Fruit fly (Drosophila melanogaster) whole organism: ENCODE measurements around the gene FucTB.
A peak's percentile ranks its signal among the peaks of the same experiment; 100 is the strongest.

Source experiments
- CG8478 ChIP-seq: fragments of >200 bp; optimal IDR thresholded peaks from 2 replicates; lab custom pipeline; 2018; ENCODE audit warnings: inconsistent platforms
- Dll ChIP-seq: fragments of >200 bp; optimal IDR thresholded peaks from 2 replicates; lab custom pipeline; 2017
- EcR ChIP-seq, 2 experiments: fragments of >200 bp; optimal IDR thresholded peaks; 2 replicates each; lab custom pipeline; 2017; ENCODE audit warnings: missing biosample characterization in 2 of 2, missing genetic modification characterization in 2 of 2, missing genetic modification reagents in 2 of 2
- pan ChIP-seq: fragments of >200 bp; optimal IDR thresholded peaks from 2 replicates; lab custom pipeline; 2017
- psq ChIP-seq: fragments of >200 bp; optimal IDR thresholded peaks from 2 replicates; lab custom pipeline; 2017
- usp ChIP-seq: fragments of >200 bp; optimal IDR thresholded peaks from 2 replicates; lab custom pipeline; 2017; ENCODE audit warnings: missing biosample characterization, missing genetic modification characterization, mixed read lengths

The FucTB gene

dm6 chr2L:9448322-9449256, 17.7 kb upstream of the FucTB start:
- TF ChIP-seq CG8478 = peak; percentile 42
- TF ChIP-seq EcR (GFP tag; optimal IDR thresholded peaks at IDR 0.05; lab: Kevin White, UChicago) = no peak

DNA sequence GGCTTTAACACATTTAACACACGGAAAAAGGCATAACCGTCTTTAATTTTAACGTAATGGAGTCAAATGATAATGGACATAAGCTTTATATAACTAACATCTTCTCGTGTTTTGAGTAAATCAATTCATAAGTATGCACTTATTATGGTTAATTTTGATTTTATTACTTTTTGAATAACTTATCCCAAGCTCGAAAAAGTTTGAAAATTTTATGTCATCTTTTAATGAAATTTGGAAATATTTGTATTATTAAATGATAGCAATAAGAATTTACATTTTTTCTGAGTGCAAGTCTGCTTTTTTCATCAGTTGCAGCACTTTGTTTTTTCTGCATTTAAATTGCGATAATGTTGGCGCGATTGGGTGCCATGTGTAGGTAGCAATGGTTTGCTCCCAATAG, 17.0 kb upstream of the FucTB start:
- TF ChIP-seq psq (lab: Kevin White, UChicago) = no peak
- TF ChIP-seq usp = no peak
- no peak for TF ChIP-seq Dll
- no peak for TF ChIP-seq CG8478
- TF ChIP-seq EcR (GFP tag; optimal IDR thresholded peaks at IDR 0.05; lab: Kevin White, UChicago) = no peak
- no peak for TF ChIP-seq pan

dm6 chr2L:9446398-9446945, 15.6 kb upstream of the FucTB start:
- TF ChIP-seq EcR (GFP tag; optimal IDR thresholded peaks at IDR 0.05; lab: Kevin White, UChicago) (no peak), psq (lab: Kevin White, UChicago) (no peak), CG8478 (no peak), Dll (no peak), pan (no peak), usp (no peak)

- TF ChIP-seq psq (lab: Kevin White, UChicago) (no peak), usp (no peak), CG8478 (no peak), pan (no peak), EcR (GFP tag; optimal IDR thresholded peaks at IDR 0.05; lab: Kevin White, UChicago) (no peak), Dll (no peak)
These were observed 14.9 kb upstream of the FucTB start for dm6 chr2L:9445753-9446152.

- TF ChIP-seq pan = no peak
- no peak for TF ChIP-seq psq (lab: Kevin White, UChicago)
- TF ChIP-seq CG8478 = no peak
- no peak for TF ChIP-seq Dll
- TF ChIP-seq usp = no peak
- TF ChIP-seq EcR (GFP tag; optimal IDR thresholded peaks at IDR 0.05; lab: Kevin White, UChicago) = no peak
These were observed 12.0 kb upstream of the FucTB start for dm6 chr2L:9442795-9443287.

DNA sequence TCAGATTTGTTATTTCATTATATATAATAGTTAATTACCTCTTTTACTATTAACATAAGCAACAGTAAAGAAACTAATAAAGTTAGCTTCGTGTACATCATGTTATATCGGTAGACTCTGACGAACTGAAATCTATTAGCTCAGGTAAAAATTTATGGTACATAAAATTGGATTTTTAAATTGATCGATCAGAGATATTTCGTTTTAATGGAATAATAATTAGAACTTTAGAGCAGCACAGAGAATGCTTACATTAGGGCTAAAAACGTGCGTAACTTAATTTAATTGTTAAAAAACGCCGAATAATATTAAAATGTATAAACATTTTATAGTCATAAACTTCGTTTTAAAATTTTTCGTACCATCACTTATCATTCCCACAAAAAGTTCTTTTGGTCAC, 9.8 kb upstream of the FucTB start, which contains the start of gene CG33723:
Gene CG33723, minus strand, starts transcription at position 101 of the 400 bp plus-strand sequence.
- TF ChIP-seq usp = no peak
- no peak for TF ChIP-seq CG8478
- no peak for TF ChIP-seq EcR (GFP tag; optimal IDR thresholded peaks at IDR 0.05; lab: Kevin White, UChicago)
- TF ChIP-seq pan = no peak
- TF ChIP-seq Dll = no peak

DNA sequence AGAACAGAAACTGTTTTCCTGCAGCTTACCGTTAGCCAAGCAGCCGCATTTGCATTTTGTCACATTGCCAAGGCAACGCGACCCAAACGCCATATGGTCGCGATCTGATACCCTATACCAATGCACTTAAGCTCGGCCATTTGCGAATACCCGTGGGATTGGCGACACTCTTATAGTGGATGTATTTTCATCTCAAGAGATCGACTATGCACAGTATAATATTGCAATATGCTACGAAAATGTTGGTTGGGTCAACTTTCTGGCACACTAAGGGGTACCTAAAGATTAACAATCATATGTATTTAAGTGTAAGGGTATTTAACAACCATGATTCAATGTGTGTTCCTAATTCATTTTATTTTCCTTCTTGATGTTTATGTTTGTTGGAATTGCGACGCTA, 7.4 kb upstream of the FucTB start:
- TF ChIP-seq CG8478 (no peak), usp (no peak), psq (lab: Kevin White, UChicago) (no peak), Dll (no peak), pan (no peak), EcR (GFP tag; optimal IDR thresholded peaks at IDR 0.05; lab: Kevin White, UChicago) (no peak)

- TF ChIP-seq psq (lab: Kevin White, UChicago) = no peak
- no peak for TF ChIP-seq usp
- no peak for TF ChIP-seq CG8478
- TF ChIP-seq Dll = no peak
- no peak for TF ChIP-seq pan
- TF ChIP-seq EcR (GFP tag; optimal IDR thresholded peaks at IDR 0.05; lab: Kevin White, UChicago) = no peak
These were observed 6.4 kb upstream of the FucTB start, which contains the start of gene numb for dm6 chr2L:9437216-9437715. Gene numb, plus strand, starts transcription at chr2L:9437469.

DNA sequence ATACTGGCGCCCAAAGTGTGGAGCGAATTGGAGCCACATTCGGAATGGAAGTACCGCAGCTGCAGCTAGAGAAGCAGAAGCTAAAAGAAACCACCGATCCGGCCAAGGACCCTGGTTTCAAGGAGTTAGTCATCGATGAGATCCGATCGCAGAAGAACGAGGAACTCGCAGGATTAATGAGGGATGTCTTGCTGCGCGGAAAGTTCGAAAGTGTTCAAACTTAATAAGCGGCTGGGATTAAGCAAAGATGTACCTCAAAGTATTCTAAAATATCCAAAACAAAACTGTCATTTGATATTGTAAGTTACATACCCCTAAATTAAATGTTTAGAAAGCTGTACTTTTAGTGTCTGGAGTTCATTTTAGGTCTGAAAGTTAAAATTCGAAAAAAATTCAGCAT, 5.7 kb upstream of the FucTB start, which contains the start of gene RpS28-like:
Gene RpS28-like, plus strand, starts transcription at position 301 of the 400 bp plus-strand sequence.
- no peak for TF ChIP-seq Dll
- TF ChIP-seq CG8478 = no peak
- no peak for TF ChIP-seq usp
- TF ChIP-seq psq (lab: Kevin White, UChicago) = no peak
- no peak for TF ChIP-seq pan
- no peak for TF ChIP-seq EcR (GFP tag; optimal IDR thresholded peaks at IDR 0.05; lab: Kevin White, UChicago)

DNA sequence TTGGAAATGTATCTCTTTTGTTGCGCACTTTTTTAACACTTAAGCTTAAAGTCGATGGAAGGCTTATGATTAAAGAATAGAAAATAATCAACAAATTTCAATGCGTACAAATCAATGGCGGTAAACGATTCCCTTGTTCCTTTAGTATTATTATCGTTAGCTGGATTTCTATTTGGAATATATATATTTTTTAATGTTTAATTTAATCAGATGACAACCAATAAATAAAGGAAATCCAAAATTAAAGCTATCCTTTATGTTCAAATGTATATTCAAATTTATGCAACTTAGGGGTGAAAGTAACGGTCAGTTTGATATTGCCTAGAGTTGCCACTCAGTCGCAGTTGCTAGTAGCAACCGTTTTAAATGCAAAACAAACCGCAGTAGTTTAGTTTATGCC, 4.2 kb upstream of the FucTB start, which contains the start of gene CG3769:
Gene CG3769, plus strand, starts transcription at position 301 of the 400 bp plus-strand sequence.
- TF ChIP-seq usp (no peak), pan (no peak), CG8478 (no peak), EcR (GFP tag; optimal IDR thresholded peaks at IDR 0.05; lab: Kevin White, UChicago) (no peak), Dll (no peak), psq (lab: Kevin White, UChicago) (no peak)

DNA sequence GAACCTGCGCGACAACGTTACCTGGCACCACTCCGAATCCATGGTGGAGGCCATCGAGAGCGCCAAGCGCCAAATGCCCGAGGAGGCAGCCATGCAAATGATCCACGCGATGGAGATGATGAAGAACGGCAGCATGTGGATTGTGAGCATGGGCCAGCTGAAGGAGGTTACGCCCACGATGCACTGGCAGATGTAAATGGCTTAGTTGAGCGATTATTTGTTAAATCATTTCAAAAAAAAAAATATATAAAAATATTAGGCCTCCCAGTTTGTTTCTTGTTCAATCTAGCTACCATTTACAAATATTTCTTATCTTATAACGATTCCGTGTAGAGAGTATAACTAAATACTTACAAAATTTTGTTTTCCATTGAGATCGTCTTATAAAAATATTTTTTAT, 3.3 kb downstream of the FucTB start, which contains the start of gene CG42847:
Gene CG42847, plus strand, starts transcription at position 301 of the 400 bp plus-strand sequence.
- TF ChIP-seq pan = no peak
- TF ChIP-seq Dll = no peak
- no peak for TF ChIP-seq psq (lab: Kevin White, UChicago)
- no peak for TF ChIP-seq usp
- TF ChIP-seq EcR (GFP tag; optimal IDR thresholded peaks at IDR 0.05; lab: Kevin White, UChicago) = no peak
- TF ChIP-seq CG8478 = no peak

- no peak for TF ChIP-seq psq (lab: Kevin White, UChicago)
- no peak for TF ChIP-seq CG8478
- TF ChIP-seq Dll = no peak
- TF ChIP-seq usp = no peak
- TF ChIP-seq EcR (GFP tag; optimal IDR thresholded peaks at IDR 0.05; lab: Kevin White, UChicago) = no peak
These were observed 4.3 kb downstream of the FucTB start, which contains the start of gene Fbp2 for dm6 chr2L:9426534-9426933. Gene Fbp2, plus strand, starts transcription at chr2L:9426784.

- no peak for TF ChIP-seq pan
- TF ChIP-seq EcR (GFP tag; optimal IDR thresholded peaks at IDR 0.05; lab: Kevin White, UChicago) = no peak
- no peak for TF ChIP-seq CG8478
- no peak for TF ChIP-seq psq (lab: Kevin White, UChicago)
- TF ChIP-seq Dll = no peak
These were observed 6.7 kb downstream of the FucTB start for dm6 chr2L:9424193-9424592.
